Worm (Caenorhabditis elegans) whole organism, L1 larva: Measurements from ENCODE around the gene Y71H2AM.25.
A peak's percentile ranks its signal among the peaks of the same experiment; 100 is the strongest.

ENCODE experiments used
- C04F5.9 ChIP-seq: sonication (generic microtip); optimal IDR thresholded peaks from 2 replicates; lab custom pipeline; 2016; ENCODE audit warnings: missing genetic modification characterization, missing compliant biosample characterization
- C16A3.4 ChIP-seq: fragments of 150-350 bp; optimal IDR thresholded peaks from 2 replicates; lab custom pipeline; 2014; ENCODE audit warnings: missing biosample characterization, missing genetic modification characterization
- alr-1 ChIP-seq: fragments of 200-800 bp; sonication (Bioruptor generic); optimal IDR thresholded peaks from 2 replicates; lab custom pipeline; 2018; ENCODE audit warnings: borderline replicate concordance, mild to moderate bottlenecking, missing genetic modification characterization, missing compliant biosample characterization
- blmp-1 ChIP-seq: fragments of 150-350 bp; optimal IDR thresholded peaks from 2 replicates; lab custom pipeline; 2014; ENCODE audit warnings: missing biosample characterization, missing genetic modification characterization
- ceh-63 ChIP-seq: fragments of 200-800 bp; sonication (Bioruptor generic); optimal IDR thresholded peaks from 2 replicates; lab custom pipeline; 2018; ENCODE audit warnings: mild to moderate bottlenecking, missing genetic modification characterization, missing compliant biosample characterization
- ceh-90 ChIP-seq: sonication (generic microtip); optimal IDR thresholded peaks from 2 replicates; lab custom pipeline; 2016; ENCODE audit warnings: missing genetic modification characterization, missing compliant biosample characterization
- ces-1 ChIP-seq: fragments of 150-350 bp; optimal IDR thresholded peaks from 2 replicates; lab custom pipeline; 2014; ENCODE audit warnings: missing biosample characterization, missing genetic modification reagents, missing genetic modification characterization
- dpl-1 ChIP-seq, 3 experiments: fragments of 150-350 bp in 2 of 3; sonication (generic microtip) in 1 of 3; optimal IDR thresholded peaks; 2 replicates each; lab custom pipeline; 2014 to 2017; ENCODE audit warnings: missing biosample characterization in 3 of 3, missing genetic modification characterization in 3 of 3, missing genetic modification reagents in 3 of 3
- dsc-1 ChIP-seq: sonication (generic microtip); optimal IDR thresholded peaks from 2 replicates; lab custom pipeline; 2016; ENCODE audit warnings: mild to moderate bottlenecking, missing genetic modification characterization, missing compliant biosample characterization
- efl-1 ChIP-seq, 4 experiments: fragments of 150-350 bp; optimal IDR thresholded peaks in 3 of 4; peaks in 1 of 4; 1 replicate in 1 of 4; 2 replicates in 3 of 4; lab custom pipeline; 2014; ENCODE audit warnings: missing biosample characterization in 2 of 4, missing genetic modification characterization in 2 of 4, missing genetic modification reagents in 2 of 4
- efl-3 ChIP-seq: fragments of 200-800 bp; sonication (Bioruptor generic); optimal IDR thresholded peaks from 2 replicates; lab custom pipeline; 2018; ENCODE audit warnings: mild to moderate bottlenecking, missing genetic modification characterization, missing compliant biosample characterization
- elt-2 ChIP-seq: sonication (generic microtip); optimal IDR thresholded peaks from 2 replicates; lab custom pipeline; 2016; ENCODE audit warnings: missing genetic modification characterization, mild to moderate bottlenecking, inconsistent platforms, missing compliant biosample characterization, missing genetic modification reagents
- ets-5 ChIP-seq: fragments of 200-800 bp; sonication (Bioruptor generic); IDR thresholded peaks from 2 replicates; pipeline ENCODE4 v1.3.6; 2022; ENCODE audit warnings: missing genetic modification characterization, missing compliant biosample characterization
- fkh-4 ChIP-seq: sonication (generic microtip); optimal IDR thresholded peaks from 2 replicates; lab custom pipeline; 2016; ENCODE audit warnings: missing compliant biosample characterization, missing genetic modification characterization, borderline replicate concordance
- fkh-8 ChIP-seq: sonication (generic microtip); optimal IDR thresholded peaks from 2 replicates; lab custom pipeline; 2016; ENCODE audit warnings: mild to moderate bottlenecking, missing genetic modification characterization, missing compliant biosample characterization
- fos-1 ChIP-seq: fragments of 150-350 bp; optimal IDR thresholded peaks from 2 replicates; lab custom pipeline; 2014; ENCODE audit warnings: missing biosample characterization, missing genetic modification characterization
- grh-1 ChIP-seq: fragments of 200-800 bp; sonication (Bioruptor generic); IDR thresholded peaks from 2 replicates; pipeline ENCODE4 v1.3.6; 2022; ENCODE audit warnings: missing genetic modification reagents, missing genetic modification characterization, missing compliant biosample characterization
- hlh-4 ChIP-seq: sonication (generic microtip); optimal IDR thresholded peaks from 2 replicates; lab custom pipeline; 2016; ENCODE audit warnings: mild to moderate bottlenecking, missing genetic modification characterization, missing compliant biosample characterization
- isw-1 ChIP-seq: fragments of 200-800 bp; sonication (Bioruptor generic); IDR thresholded peaks from 2 replicates; pipeline ENCODE4 v1.3.6; 2022; ENCODE audit warnings: missing genetic modification characterization, missing compliant biosample characterization
- jun-1 ChIP-seq: fragments of 150-350 bp; optimal IDR thresholded peaks from 2 replicates; lab custom pipeline; 2014; ENCODE audit warnings: missing biosample characterization, missing genetic modification reagents, missing genetic modification characterization
- lin-13 ChIP-seq: fragments of 150-350 bp; optimal IDR thresholded peaks from 2 replicates; lab custom pipeline; 2014; ENCODE audit warnings: missing biosample characterization, missing genetic modification reagents, missing genetic modification characterization
- lin-14 ChIP-seq: fragments of 200-800 bp; sonication (Bioruptor generic); optimal IDR thresholded peaks from 2 replicates; lab custom pipeline; 2018; ENCODE audit warnings: mild to moderate bottlenecking, missing genetic modification characterization, moderate library complexity, missing compliant biosample characterization
- lin-35 ChIP-seq, 2 experiments: fragments of 150-350 bp; optimal IDR thresholded peaks; 2 replicates each; lab custom pipeline; 2014; ENCODE audit warnings: missing biosample characterization in 2 of 2, missing genetic modification characterization in 2 of 2, missing genetic modification reagents in 2 of 2
- lin-39 ChIP-seq: fragments of 150-350 bp; optimal IDR thresholded peaks from 2 replicates; lab custom pipeline; 2014; ENCODE audit warnings: missing biosample characterization, missing genetic modification reagents, missing genetic modification characterization
- lir-3 ChIP-seq: sonication (generic microtip); optimal IDR thresholded peaks from 2 replicates; lab custom pipeline; 2016; ENCODE audit warnings: mild to moderate bottlenecking, missing genetic modification characterization, moderate library complexity, missing compliant biosample characterization; ENCODE audit not compliant: poor library complexity
- lsy-2 ChIP-seq, 2 experiments: fragments of 150-350 bp; optimal IDR thresholded peaks; 2 replicates each; lab custom pipeline; 2014; ENCODE audit warnings: missing biosample characterization in 2 of 2, missing genetic modification characterization in 2 of 2
- mab-9 ChIP-seq: fragments of 200-800 bp; sonication (Bioruptor generic); IDR thresholded peaks from 2 replicates; pipeline ENCODE4 v1.3.6; 2022; ENCODE audit warnings: missing genetic modification reagents, missing genetic modification characterization, missing compliant biosample characterization
- mdl-1 ChIP-seq, 2 experiments: fragments of 150-350 bp; optimal IDR thresholded peaks; 2 replicates each; lab custom pipeline; 2014 to 2017; ENCODE audit warnings: missing biosample characterization in 2 of 2, missing genetic modification characterization in 2 of 2, inconsistent platforms in 1 of 2
- mef-2 ChIP-seq: fragments of 150-350 bp; optimal IDR thresholded peaks from 2 replicates; lab custom pipeline; 2014; ENCODE audit warnings: missing biosample characterization, missing genetic modification characterization
- nhr-11 ChIP-seq: fragments of 150-350 bp; optimal IDR thresholded peaks from 2 replicates; lab custom pipeline; 2014; ENCODE audit warnings: missing biosample characterization, missing genetic modification characterization
- nhr-12 ChIP-seq: sonication (generic microtip); optimal IDR thresholded peaks from 2 replicates; lab custom pipeline; 2017; ENCODE audit warnings: missing biosample characterization, missing genetic modification characterization
- nhr-20 ChIP-seq: sonication (generic microtip); optimal IDR thresholded peaks from 2 replicates; lab custom pipeline; 2016; ENCODE audit warnings: mild to moderate bottlenecking, missing genetic modification characterization, missing compliant biosample characterization
- nhr-237 ChIP-seq: fragments of 150-350 bp; optimal IDR thresholded peaks from 2 replicates; lab custom pipeline; 2014; ENCODE audit warnings: missing biosample characterization, missing genetic modification characterization
- nhr-76 ChIP-seq: sonication (generic microtip); optimal IDR thresholded peaks from 2 replicates; lab custom pipeline; 2017; ENCODE audit warnings: missing biosample characterization, missing genetic modification characterization
- rnt-1 ChIP-seq: sonication (generic microtip); optimal IDR thresholded peaks from 2 replicates; lab custom pipeline; 2016; ENCODE audit warnings: mild to moderate bottlenecking, missing genetic modification characterization, moderate library complexity, missing compliant biosample characterization
- snpc-4 ChIP-seq: fragments of 150-350 bp; optimal IDR thresholded peaks from 2 replicates; lab custom pipeline; 2014; ENCODE audit warnings: missing biosample characterization, missing genetic modification characterization
- sup-37 ChIP-seq: fragments of 200-800 bp; sonication (Bioruptor generic); optimal IDR thresholded peaks from 2 replicates; lab custom pipeline; 2018; ENCODE audit warnings: mild to moderate bottlenecking, missing genetic modification characterization, missing compliant biosample characterization
- tlp-1 ChIP-seq: fragments of 150-350 bp; optimal IDR thresholded peaks from 2 replicates; lab custom pipeline; 2014; ENCODE audit warnings: missing biosample characterization, missing genetic modification characterization
- unc-130 ChIP-seq: fragments of 150-350 bp; optimal IDR thresholded peaks from 2 replicates; lab custom pipeline; 2017; ENCODE audit warnings: missing biosample characterization, missing genetic modification characterization, inconsistent platforms
- unc-62 ChIP-seq: fragments of 150-350 bp; optimal IDR thresholded peaks from 2 replicates; lab custom pipeline; 2014; ENCODE audit warnings: missing biosample characterization, missing genetic modification reagents, missing genetic modification characterization
- unc-98 ChIP-seq: fragments of 200-800 bp; sonication (Bioruptor generic); IDR thresholded peaks from 2 replicates; pipeline ENCODE4 v1.3.6; 2022; ENCODE audit warnings: missing genetic modification characterization, missing compliant biosample characterization
- vab-15 ChIP-seq: sonication (generic microtip); optimal IDR thresholded peaks from 2 replicates; lab custom pipeline; 2017; ENCODE audit warnings: missing genotype, mild to moderate bottlenecking, missing genetic modification characterization, missing compliant biosample characterization
- xbp-1 ChIP-seq: sonication (generic microtip); optimal IDR thresholded peaks from 2 replicates; lab custom pipeline; 2016; ENCODE audit warnings: missing genetic modification characterization, missing compliant biosample characterization
- zag-1 ChIP-seq: fragments of 150-350 bp; optimal IDR thresholded peaks from 2 replicates; lab custom pipeline; 2014; ENCODE audit warnings: missing biosample characterization, missing genetic modification characterization
- ztf-4 ChIP-seq: fragments of 150-350 bp; optimal IDR thresholded peaks from 2 replicates; lab custom pipeline; 2014; ENCODE audit warnings: missing biosample characterization, missing genetic modification characterization

Y71H2AM.25 gene

ce11 chrIII:2758092-2758491 lies 44.2 kb upstream of the Y71H2AM.25 start:
- TF ChIP-seq tlp-1 (tag; lab: Kevin White, UChicago) (no peak), efl-1 (optimal IDR thresholded peaks at IDR 0.05; lab: Kevin White, UChicago) (no peak), efl-1 (GFP tag; optimal IDR thresholded peaks at IDR 0.05 in 1 of 2; lab: Kevin White, UChicago) (peak in 1 of 2 experiments; percentile 68)

DNA sequence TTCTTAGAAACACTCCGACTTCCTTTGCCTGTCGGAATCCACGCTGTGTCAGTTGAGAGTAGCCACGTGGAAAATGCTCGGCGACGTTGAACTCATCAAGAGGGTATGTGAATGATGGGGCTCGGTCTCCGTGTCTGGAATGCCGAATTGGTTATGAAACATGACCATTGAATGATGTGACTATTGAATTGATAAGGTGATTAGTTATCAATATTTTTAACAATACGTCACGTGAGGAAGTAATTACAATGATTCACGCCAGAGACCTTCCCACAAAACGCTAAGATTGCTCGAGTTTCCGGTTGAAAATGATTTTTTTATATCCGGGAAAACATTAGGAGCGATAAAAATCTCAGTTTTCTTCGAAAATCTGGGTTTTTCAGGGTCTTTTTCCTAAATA lies 43.0 kb upstream of the Y71H2AM.25 start:
- TF ChIP-seq elt-2 (tag; lab: Kevin White, UChicago) (peak; percentile 43), isw-1 (GFP tag; lab: Robert Waterston, UW) (no peak), dpl-1 (GFP tag; optimal IDR thresholded peaks at IDR 0.05; lab: Kevin White, UChicago) (no peak), nhr-11 (no peak)

DNA sequence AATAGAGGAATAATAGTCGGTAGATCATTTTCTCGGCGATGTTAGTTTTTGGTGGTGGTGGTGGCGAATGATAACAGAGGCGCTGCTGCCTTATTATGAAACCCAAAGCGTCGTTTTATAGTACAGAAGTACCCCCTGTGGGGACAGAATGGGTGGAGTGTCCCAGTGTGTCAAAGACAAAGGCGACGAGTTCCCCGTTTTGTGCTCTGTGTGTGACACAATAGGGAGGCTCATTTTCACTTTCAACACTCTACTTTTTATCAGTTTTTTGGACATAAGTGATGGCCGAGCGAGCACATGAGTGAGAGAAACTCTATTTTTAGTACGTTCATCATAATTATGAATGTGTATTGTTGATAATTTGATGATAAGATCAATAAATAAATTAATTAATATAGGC lies 41.5 kb upstream of the Y71H2AM.25 start, which contains the start of gene pho-9:
TSS of gene pho-9 (minus strand) at position 91 of the 400 bp plus-strand sequence.
- peak; percentile 52 for TF ChIP-seq jun-1 (tag; lab: Kevin White, UChicago)
- no peak for TF ChIP-seq efl-1 (optimal IDR thresholded peaks at IDR 0.05; lab: Kevin White, UChicago)
- no peak for TF ChIP-seq efl-1 (GFP tag; optimal IDR thresholded peaks at IDR 0.05 in 1 of 2; lab: Kevin White, UChicago)
- peak; percentile 81 for TF ChIP-seq elt-2 (tag; lab: Kevin White, UChicago)
- no peak for TF ChIP-seq efl-3 (GFP tag; lab: Kevin White, UChicago)
- peak in 1 of 2 experiments; percentile 31 for TF ChIP-seq lin-35 (GFP tag; optimal IDR thresholded peaks at IDR 0.05; lab: Kevin White, UChicago)
- TF ChIP-seq mdl-1 (tag; optimal IDR thresholded peaks at IDR 0.05; lab: Kevin White, UChicago): peak in 1 of 2 experiments; percentile 7

DNA sequence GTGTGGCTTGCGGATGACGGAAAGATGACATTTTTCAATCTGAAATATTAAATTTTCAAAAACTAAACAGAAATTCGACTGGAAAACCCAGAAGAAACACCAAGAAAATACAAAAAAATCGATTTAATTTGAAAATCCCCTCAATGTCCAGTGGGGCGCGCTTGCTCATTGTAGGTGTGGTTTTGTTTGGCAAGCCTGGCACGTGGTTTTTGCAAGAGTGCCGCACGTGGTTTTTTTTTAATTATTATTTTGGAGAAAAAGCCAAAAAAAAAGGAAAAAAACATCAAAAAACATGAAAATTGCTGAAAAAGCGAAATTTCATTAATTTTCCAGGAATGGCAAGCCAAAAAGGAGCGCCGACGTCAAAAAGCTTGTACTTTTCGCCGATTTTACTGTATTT lies 33.6 kb upstream of the Y71H2AM.25 start, which contains the start of gene swsn-3:
TSS of gene swsn-3 (minus strand) at position 45 of the 400 bp plus-strand sequence.
- TF ChIP-seq mef-2: no peak
- peak; percentile 88 for TF ChIP-seq snpc-4
- TF ChIP-seq grh-1: peak; percentile 70
- peak; percentile 34 for TF ChIP-seq sup-37
- TF ChIP-seq blmp-1 (tag; lab: Kevin White, UChicago): peak; percentile 77
- TF ChIP-seq nhr-76 (tag; lab: Kevin White, UChicago): peak; percentile 33
- no peak for TF ChIP-seq ets-5
- peak; percentile 40; the same call in 1 of the 2 replicates for TF ChIP-seq unc-98 (GFP tag; lab: Robert Waterston, UW)
- peak in 1 of 2 experiments; percentile 82 for TF ChIP-seq mdl-1 (tag; optimal IDR thresholded peaks at IDR 0.05; lab: Kevin White, UChicago)
- TF ChIP-seq lin-14: peak; percentile 86
- peak; percentile 4 for TF ChIP-seq ceh-90 (tag; lab: Kevin White, UChicago)
- no peak for TF ChIP-seq lir-3 (tag; lab: Kevin White, UChicago)
- TF ChIP-seq lin-13: peak; percentile 88
- peak; percentile 69 for TF ChIP-seq nhr-11
- no peak for TF ChIP-seq hlh-4 (tag; lab: Kevin White, UChicago)
- TF ChIP-seq lin-39 (tag; lab: Kevin White, UChicago): peak; percentile 90
- peak; percentile 86 for TF ChIP-seq nhr-20 (tag; lab: Kevin White, UChicago)
- TF ChIP-seq rnt-1 (tag; lab: Kevin White, UChicago): peak; percentile 96
- TF ChIP-seq unc-130 (tag; lab: Kevin White, UChicago): peak; percentile 92
- peak; percentile 86 for TF ChIP-seq C16A3.4 (tag; lab: Kevin White, UChicago)
- TF ChIP-seq nhr-12: no peak
- no peak for TF ChIP-seq ces-1
- TF ChIP-seq dsc-1: peak; percentile 91
- peak; percentile 59 for TF ChIP-seq fos-1 (tag; lab: Kevin White, UChicago)
- TF ChIP-seq fkh-8 (tag; lab: Kevin White, UChicago): peak; percentile 80
- no peak for TF ChIP-seq mab-9 (GFP tag; lab: Robert Waterston, UW)
- peak; percentile 94 to 95 for TF ChIP-seq lsy-2 (tag; optimal IDR thresholded peaks at IDR 0.05; lab: Kevin White, UChicago)
- TF ChIP-seq unc-62 (GFP tag; lab: Kevin White, UChicago): no peak
- no peak for TF ChIP-seq ceh-63 (GFP tag; lab: Kevin White, UChicago)
- peak; percentile 16 for TF ChIP-seq zag-1 (tag; lab: Kevin White, UChicago)
- no peak for TF ChIP-seq vab-15 (tag; lab: Kevin White, UChicago)
- TF ChIP-seq nhr-237 (tag; lab: Kevin White, UChicago): peak; percentile 34
- TF ChIP-seq C04F5.9 (tag; lab: Kevin White, UChicago): peak; percentile 68
- peak; percentile 88 for TF ChIP-seq xbp-1 (tag; lab: Kevin White, UChicago)
- peak; percentile 77 to 87 (median 84) for TF ChIP-seq dpl-1 (GFP tag; optimal IDR thresholded peaks at IDR 0.05; lab: Kevin White, UChicago)
- TF ChIP-seq alr-1 (tag; lab: Kevin White, UChicago): no peak
- TF ChIP-seq fkh-4: peak; percentile 44
- peak; percentile 77 for TF ChIP-seq ztf-4 (tag; lab: Kevin White, UChicago)
